Fruit fly (Drosophila melanogaster): ENCODE data around the gene Mat89Ba.
A peak's percentile ranks its signal among the peaks of the same experiment; 100 is the strongest.

The Mat89Ba gene

DNA sequence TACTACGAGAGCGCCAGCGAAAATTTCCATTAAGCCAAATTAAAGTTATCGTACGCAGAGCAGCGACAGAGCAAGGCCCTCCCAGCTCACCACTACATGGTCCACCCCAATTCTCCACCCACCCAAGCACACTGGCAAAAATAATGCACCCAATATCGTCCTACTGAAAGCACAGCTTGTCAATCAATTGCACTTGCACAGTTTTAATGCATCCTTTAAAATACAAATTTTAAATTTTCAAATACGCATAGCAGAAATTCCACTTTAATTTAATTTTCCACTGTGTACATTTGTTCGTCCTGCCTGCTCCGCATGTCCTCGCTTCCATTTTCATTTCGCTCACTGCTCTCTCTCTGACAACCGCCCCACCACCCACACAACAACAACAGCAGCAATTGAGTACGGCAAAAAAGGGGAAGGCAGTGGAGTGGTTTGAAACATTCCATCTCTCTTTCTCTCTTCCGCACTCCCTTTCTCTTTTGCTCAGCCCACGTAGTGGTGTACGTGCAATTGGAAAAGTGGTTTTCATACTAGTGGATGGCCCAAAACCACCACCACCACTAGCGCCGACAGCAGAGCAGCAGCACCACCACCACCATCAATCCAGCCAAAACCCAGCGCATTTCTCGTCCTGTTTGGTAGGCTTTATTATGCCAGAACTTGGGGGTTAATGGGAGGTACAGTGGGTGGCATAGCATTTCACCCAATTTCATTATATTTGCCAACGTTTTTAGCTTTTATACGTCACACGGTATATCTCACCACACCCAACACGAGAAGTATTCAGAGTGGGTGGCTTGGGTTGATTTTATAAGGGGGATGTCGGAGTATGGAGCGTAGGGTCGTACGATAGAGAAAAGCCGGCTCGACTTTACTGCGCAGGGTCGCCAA lies 24.4 kb downstream of the Mat89Ba start:
- TF ChIP-seq CTCF (optimal IDR thresholded peaks at IDR 0.05) (no peak), CG8478 (optimal IDR thresholded peaks at IDR 0.05) (no peak)

DNA sequence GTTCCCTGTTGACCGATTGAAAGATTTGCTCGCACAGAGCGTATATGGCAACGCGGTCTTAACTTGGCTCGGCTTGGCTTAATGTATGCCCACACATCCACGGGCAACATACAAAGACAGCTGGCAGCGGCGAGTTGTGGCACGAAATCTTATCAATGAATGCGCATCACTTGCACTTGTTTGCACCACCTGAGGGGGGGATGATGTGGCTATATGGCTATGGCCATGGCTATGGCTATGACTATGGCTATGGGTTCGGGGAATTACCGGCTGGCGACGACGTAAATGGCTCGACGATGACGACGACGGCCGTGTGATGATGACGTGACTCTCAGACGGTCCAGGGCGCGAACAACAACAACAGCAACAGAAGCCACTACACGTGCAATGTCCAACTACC lies 25.2 kb downstream of the Mat89Ba start:
- TF ChIP-seq CTCF (optimal IDR thresholded peaks at IDR 0.05), result no peak

DNA sequence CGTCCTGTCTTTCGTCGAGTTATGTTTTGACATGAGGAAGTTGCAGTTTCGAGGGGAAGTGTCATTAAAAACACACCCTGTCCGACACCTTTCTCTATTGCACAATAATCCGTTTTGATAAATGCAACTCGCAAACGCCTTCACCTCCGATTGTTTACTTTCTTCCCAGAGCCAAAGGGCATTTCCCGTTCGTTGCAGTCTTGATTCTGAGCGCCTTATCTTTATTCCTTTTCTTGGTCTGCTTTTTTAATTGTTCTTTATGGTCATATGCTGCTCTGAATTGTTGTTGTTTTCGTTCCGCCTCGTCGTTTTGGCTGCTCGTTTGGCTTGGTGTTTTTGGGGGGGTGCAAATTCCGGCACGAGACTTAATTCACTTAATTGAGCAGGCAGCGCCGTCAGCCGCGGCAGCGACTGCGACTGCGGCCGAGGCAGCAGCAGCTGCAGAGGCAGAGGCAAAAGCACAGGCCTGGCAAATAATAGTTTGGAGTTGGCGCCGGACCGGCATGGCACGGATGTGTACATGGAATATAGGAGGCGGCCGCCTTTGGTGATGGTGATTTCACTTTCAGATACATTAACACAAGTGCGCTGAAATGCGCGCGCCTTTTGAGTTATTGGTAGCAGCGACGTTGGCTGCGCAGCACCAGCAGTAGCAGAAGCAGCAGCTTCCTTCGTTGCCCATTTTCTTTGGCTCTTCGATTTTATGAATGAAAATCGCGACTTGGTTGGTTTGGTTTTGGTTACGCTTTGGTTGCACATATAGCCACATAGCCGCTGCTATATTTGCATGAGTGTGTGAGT lies 26.7 kb downstream of the Mat89Ba start:
- no peak for TF ChIP-seq CG8478 (optimal IDR thresholded peaks at IDR 0.05)
- no peak for TF ChIP-seq CTCF (optimal IDR thresholded peaks at IDR 0.05)

DNA sequence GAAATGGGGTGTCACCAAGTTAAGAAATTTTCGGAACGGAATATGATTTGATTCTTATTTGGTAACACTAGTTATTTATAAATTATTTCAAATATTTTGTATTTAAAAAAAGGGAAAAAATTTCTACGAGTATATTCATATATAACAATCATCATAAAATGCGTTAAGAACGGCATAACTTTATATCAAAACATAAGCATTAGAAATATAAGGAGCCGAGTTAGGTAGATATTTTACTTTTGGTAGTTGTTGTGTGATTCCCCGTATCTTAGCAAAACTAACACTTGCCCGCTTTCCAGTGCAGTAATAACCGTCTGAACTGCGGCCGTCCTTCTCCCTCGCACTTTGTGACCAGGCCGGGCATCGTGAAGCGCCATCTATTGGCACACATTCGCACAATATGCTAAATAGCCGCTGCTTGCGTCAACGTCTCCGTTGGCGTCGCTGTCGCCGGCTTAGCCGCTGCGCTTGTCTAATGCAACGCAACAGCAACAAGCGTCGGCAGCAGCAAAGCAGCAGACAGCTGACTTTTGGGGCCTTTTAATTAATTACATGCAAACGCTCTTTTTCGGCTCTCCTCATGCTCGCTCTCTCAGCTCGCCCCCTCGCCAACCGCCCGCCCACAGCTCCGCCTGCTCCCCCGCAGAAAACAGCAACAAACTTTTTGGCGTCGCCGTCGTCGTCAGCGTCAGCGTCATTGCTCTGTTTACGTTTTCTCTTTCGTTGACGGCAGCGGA lies 27.8 kb downstream of the Mat89Ba start:
- TF ChIP-seq CTCF (optimal IDR thresholded peaks at IDR 0.05) (peak; percentile 80 to 83), CG8478 (optimal IDR thresholded peaks at IDR 0.05) (no peak)

DNA sequence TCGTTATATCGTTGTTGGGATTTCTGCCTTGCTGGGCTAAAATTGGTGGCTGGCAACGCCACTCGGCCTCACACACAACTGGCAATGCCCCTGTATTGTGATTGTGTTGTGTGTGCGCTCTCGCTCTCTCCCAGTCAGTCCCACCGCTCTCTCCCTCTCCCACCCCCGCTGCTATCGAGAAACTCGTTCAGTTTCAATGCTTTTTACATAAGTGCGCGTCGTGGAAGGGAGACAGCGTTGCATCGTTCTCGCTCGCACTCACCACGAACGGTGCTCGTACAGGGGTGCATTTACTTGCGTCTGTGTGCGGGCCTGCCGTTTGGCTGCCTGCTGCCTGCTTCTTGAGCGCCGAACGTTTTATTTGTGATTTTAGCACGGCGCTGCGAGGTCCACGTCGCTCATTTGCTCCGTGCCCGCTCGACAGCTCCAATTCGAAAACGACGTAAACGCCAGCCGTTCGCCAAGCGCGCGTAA lies 29.7 kb downstream of the Mat89Ba start:
- TF ChIP-seq CG8478 (optimal IDR thresholded peaks at IDR 0.05), result no peak
- peak; percentile 21 to 37 for TF ChIP-seq CTCF (optimal IDR thresholded peaks at IDR 0.05)

DNA sequence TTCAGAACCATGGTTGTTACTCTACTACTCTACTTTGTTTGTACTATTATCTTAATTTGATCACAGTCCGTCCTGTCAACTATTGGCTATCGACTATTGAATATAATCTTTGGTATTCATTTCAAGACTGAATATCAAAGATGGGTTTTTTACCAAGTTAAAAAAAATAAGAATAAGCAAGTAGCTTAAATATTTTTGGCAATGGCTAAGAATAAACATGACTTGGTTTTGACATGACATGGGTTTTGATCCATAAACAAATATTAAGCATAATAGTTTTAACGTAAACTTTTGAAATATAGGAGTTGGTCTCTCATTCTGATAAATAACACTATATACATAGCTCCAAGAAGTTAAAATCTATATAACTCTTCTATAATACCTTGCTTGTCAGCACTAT lies 30.4 kb downstream of the Mat89Ba start:
- TF ChIP-seq CG8478 (optimal IDR thresholded peaks at IDR 0.05), result no peak
- no peak for TF ChIP-seq CTCF (optimal IDR thresholded peaks at IDR 0.05)

DNA sequence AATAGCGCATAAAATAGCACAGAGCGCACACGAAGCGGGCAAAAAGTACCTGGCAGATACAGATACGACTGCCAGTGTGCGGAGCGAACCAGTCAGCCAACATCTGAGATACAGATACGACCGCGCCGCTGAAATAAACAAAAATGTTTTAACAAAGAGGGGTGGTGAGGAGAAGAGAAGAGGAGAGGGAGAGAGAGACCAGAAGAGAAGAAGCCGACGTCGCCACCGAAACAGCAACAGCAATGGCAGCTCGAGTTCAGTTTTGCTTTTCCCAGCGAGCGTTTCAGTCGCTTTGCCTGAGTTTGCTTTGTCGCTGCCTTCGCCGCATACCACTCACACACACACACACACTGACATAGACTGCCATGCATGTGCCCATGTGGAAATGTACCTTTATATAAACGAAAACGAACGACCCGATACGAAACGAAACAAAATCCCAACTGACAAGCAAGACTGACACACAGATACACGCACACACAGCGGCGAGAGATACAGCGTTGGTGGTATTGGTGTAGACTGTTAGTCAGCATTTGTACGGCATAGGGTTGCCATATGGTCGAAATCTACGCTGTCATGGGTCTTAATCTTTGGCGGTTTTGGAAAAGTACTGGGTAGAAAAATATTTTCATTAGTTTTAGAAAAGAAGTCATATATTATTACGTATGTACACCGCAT lies 31.0 kb downstream of the Mat89Ba start:
- TF ChIP-seq CG8478 (optimal IDR thresholded peaks at IDR 0.05), result no peak
- peak in 1 of 2 experiments; percentile 2 for TF ChIP-seq CTCF (optimal IDR thresholded peaks at IDR 0.05)

DNA sequence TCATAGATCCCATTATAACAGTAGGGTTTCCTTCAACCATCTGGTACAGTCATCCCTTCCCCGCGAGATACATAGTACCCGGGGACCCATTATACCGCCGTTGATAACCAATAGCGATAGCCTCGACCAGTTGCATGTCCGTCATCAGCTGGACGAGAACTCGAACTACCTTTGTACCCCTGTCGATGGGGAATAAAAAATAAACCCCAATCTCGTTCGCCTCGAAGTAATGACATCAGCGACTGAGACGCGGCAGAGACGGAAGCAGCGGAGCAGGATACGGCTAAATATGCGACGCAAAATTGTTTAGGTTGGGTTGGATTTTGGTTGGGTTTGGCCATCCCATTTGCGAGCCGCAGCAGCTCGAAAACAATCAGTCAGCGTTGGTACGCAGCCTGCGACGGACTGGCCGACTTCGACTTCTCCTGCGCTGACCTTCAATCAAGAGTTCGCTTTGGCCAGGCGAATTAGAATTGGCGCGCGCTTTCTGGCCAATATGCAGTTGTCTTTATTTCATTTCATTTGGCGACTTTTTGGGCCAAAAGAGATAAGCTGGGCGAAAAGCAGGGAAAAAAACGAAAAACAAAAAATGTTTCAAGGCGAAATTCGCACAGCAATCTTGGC lies 31.6 kb downstream of the Mat89Ba start:
- TF ChIP-seq CTCF (optimal IDR thresholded peaks at IDR 0.05) (no peak), CG8478 (optimal IDR thresholded peaks at IDR 0.05) (no peak)

DNA sequence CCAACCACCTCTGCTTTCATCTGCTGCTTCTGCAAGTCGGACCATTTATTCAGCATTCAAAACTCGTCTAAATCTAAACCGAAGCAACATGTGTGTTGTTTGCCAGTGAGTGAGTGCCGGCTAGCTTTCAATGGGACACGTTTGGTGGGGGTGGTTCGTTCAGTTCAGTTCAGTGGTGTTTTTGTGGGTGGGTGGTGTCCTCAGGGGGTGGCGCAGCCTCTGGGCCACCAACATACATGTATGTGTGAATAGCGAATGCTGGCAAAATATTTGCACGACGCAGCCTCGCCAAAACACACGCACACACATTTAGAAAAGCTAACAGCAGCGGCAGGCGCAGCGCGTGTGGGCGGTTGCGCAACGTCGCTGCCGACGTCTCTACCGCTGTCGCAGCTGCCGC lies 32.9 kb downstream of the Mat89Ba start:
- no peak for TF ChIP-seq CG8478 (optimal IDR thresholded peaks at IDR 0.05)
- no peak for TF ChIP-seq CTCF (optimal IDR thresholded peaks at IDR 0.05)

DNA sequence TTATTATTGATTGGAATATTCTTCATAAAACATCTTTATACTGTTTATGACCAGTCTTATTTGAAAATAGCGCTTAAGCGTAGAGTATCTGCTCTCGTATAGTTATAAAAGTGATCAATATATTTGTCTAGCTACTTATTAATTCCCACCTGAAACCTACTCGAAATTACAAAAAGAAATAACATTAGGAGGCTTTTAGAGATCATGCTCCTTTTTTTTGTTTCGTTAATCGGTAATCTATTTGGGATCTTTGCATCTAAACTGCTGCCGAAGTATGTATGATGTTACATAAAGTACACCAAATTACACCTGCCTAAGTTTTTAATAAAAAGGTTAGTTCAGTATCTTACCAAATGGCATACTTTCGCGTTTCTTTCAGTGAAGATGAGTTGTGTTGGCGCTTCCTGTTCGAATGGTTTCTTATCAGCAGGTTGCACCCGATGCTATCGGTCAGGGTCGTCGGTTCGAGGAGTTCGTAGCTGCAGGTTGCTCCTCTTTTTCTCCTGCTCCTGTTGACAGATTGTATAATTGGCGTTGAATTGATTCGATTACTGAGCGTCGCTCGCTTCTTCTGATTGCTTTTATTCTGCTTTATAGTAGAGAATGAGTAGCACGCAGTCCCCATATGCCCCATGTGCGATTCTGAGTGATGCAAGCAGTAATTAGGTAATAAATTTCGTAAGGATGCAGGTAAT lies 34.1 kb downstream of the Mat89Ba start:
- no peak for TF ChIP-seq CTCF (optimal IDR thresholded peaks at IDR 0.05)
- no peak for TF ChIP-seq CG8478 (optimal IDR thresholded peaks at IDR 0.05)

DNA sequence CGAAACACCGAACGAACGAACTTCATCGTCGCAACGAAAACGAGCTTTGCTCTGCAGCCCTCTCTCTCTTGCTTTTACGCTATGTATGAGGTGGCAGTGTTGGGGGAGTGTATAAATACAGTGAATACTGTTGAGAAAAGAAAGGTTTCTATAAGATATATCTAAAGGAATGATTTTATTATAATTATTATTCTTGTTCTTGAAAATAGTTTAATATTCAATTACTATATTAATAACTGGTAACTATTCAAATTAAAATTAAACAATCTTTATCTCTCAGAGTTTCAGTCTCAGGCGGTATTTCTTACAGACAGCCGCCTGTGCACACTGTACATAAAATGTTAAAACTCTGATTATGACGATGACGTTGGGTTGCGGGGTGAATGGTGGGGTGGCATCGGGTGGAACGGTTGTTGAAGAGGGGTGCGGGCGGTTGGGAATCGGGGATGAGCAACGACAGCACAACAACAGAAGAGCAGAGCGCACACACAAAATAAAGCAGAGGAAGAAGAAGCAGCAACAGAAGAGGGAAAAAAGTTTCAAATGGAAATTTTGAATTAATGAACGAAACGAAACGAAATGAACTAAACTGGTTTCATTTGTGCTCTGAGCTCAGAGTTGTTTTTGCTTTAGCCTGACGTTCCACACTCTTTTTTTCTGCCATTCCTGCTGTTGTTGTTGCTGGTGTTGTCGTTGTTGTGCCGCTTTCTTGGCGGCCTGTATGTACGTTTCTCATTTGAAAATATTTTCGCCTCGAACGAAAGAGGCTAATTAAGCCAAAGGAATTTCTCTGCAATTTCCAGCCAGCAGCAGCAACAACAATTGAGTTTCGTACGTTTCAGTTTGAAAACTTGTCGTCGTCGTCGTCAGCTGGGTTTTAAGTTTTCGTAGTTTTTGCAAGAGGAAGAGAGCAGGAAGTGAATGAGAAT lies 35.2 kb downstream of the Mat89Ba start:
- TF ChIP-seq CG8478 (optimal IDR thresholded peaks at IDR 0.05) (no peak), CTCF (optimal IDR thresholded peaks at IDR 0.05) (peak in 1 of 2 experiments; percentile 2)

DNA sequence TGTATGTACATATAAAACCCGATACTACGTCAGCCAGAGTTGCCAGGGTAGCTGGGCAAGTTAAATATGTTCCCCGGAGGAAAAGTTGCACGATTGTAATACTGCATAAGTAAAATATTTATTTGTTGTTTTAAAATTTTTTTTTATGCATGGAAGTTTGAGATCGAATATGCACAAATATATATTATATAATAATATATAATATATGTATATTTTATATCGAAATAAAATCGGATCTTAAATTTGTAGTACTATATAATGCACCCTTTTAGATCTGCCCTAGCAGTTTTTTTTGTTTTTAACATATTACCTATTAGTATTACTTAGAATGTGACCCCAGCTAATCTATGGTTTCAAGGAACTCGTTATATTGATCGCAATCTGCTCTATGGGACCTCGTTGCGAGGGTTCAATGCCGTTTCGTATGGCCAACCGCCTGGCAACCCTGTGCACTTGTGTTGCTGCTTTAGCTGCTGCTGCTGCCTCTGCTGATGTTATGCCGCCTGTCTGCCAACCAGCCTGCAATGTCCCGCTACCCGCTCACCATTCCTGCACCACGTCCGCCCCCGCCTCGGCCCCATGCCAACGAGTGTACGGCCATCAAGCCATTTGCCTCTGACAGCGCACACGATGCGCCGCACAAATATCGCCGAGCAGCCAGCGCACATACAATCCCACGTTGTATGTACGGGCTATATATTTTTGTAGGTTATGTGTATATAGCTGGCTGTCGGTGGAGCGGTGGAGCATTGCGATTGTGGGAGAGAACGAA lies 36.1 kb downstream of the Mat89Ba start:
- TF ChIP-seq CTCF (optimal IDR thresholded peaks at IDR 0.05) (no peak), CG8478 (optimal IDR thresholded peaks at IDR 0.05) (no peak)

All from S2 (cell line).